Fruit fly (Drosophila melanogaster) whole organism, embryonic: Measurements from ENCODE around the gene CG2059.

Source experiments
- Atf3 ChIP-seq: fragments of 200-800 bp; sonication (Bioruptor generic); optimal IDR thresholded peaks from 3 replicates; lab custom pipeline; 2016; ENCODE audit warnings: missing biosample characterization, missing genetic modification characterization
- Bgb ChIP-seq: fragments of 200-800 bp; sonication (Bioruptor generic); IDR thresholded peaks from 2 replicates; pipeline ENCODE4 v1.3.6; 2022; ENCODE audit warnings: missing biosample characterization, missing genetic modification characterization; ENCODE audit not compliant: partially characterized antibody
- CG10462 ChIP-seq: fragments of 200-800 bp; sonication (Bioruptor generic); optimal IDR thresholded peaks from 2 replicates; lab custom pipeline; 2016; ENCODE audit warnings: missing biosample characterization, missing genetic modification characterization
- CG11398 ChIP-seq: fragments of 200-800 bp; sonication (Bioruptor generic); optimal IDR thresholded peaks from 2 replicates; lab custom pipeline; 2016; ENCODE audit warnings: missing biosample characterization, missing genetic modification characterization
- CG12299 ChIP-seq: fragments of 200-800 bp; sonication (Bioruptor generic); optimal IDR thresholded peaks from 2 replicates; lab custom pipeline; 2018; ENCODE audit warnings: missing biosample characterization, mild to moderate bottlenecking, missing genetic modification characterization
- CG12744 ChIP-seq: fragments of 200-800 bp; sonication (Bioruptor generic); optimal IDR thresholded peaks from 2 replicates; lab custom pipeline; 2016; ENCODE audit warnings: missing biosample characterization, missing genetic modification characterization
- CG12769 ChIP-seq: fragments of 200-800 bp; sonication (Bioruptor generic); optimal IDR thresholded peaks from 2 replicates; lab custom pipeline; 2019; ENCODE audit warnings: missing biosample characterization, mild to moderate bottlenecking, missing genetic modification characterization, moderate library complexity
- CG15269 ChIP-seq: fragments of 200-800 bp; sonication (Bioruptor generic); optimal IDR thresholded peaks from 2 replicates; lab custom pipeline; 2018; ENCODE audit warnings: missing biosample characterization, mild to moderate bottlenecking, missing genetic modification characterization, moderate library complexity
- CG17186 ChIP-seq: fragments of 200-800 bp; sonication (Bioruptor generic); optimal IDR thresholded peaks from 3 replicates; lab custom pipeline; 2017; ENCODE audit warnings: missing biosample characterization, missing genetic modification reagents, missing genetic modification characterization
- CG18599 ChIP-seq: fragments of 200-800 bp; sonication (Bioruptor generic); optimal IDR thresholded peaks from 3 replicates; lab custom pipeline; 2017; ENCODE audit warnings: missing biosample characterization, missing genetic modification characterization, mild to moderate bottlenecking, moderate library complexity, missing genetic modification reagents
- CG2120 ChIP-seq: fragments of 200-800 bp; sonication (Bioruptor generic); optimal IDR thresholded peaks from 3 replicates; lab custom pipeline; 2016; ENCODE audit warnings: missing biosample characterization, missing genetic modification characterization
- CG32767 ChIP-seq: fragments of 200-800 bp; sonication (Bioruptor generic); IDR thresholded peaks from 2 replicates; pipeline ENCODE4 v1.3.6; 2022; ENCODE audit warnings: missing biosample characterization, missing genetic modification characterization
- CG32772 ChIP-seq: fragments of 200-800 bp; sonication (Bioruptor generic); IDR thresholded peaks from 2 replicates; pipeline ENCODE4 v1.3.6; 2022; ENCODE audit warnings: missing biosample characterization, missing genetic modification characterization
- CG3407 ChIP-seq: fragments of 200-800 bp; sonication (Bioruptor generic); optimal IDR thresholded peaks from 2 replicates; lab custom pipeline; 2018; ENCODE audit warnings: missing biosample characterization, mild to moderate bottlenecking, missing genetic modification characterization
- CG4328 ChIP-seq: fragments of 200-800 bp; sonication (Bioruptor generic); optimal IDR thresholded peaks from 3 replicates; lab custom pipeline; 2017; ENCODE audit warnings: missing biosample characterization, missing genetic modification reagents, missing genetic modification characterization
- CG4404 ChIP-seq: fragments of 200-800 bp; sonication (Bioruptor generic); IDR thresholded peaks from 2 replicates; pipeline ENCODE4 v1.3.6; 2022; ENCODE audit warnings: missing biosample characterization, missing genetic modification characterization
- CG4617 ChIP-seq: fragments of 200-800 bp; sonication (Bioruptor generic); optimal IDR thresholded peaks from 3 replicates; lab custom pipeline; 2016; ENCODE audit warnings: missing biosample characterization, missing genetic modification characterization, borderline replicate concordance
- CG5245 ChIP-seq: fragments of 200-800 bp; sonication (Bioruptor generic); optimal IDR thresholded peaks from 3 replicates; lab custom pipeline; 2016; ENCODE audit warnings: missing biosample characterization, missing genetic modification characterization
- CG6175 ChIP-seq: fragments of 200-800 bp; sonication (Bioruptor generic); IDR thresholded peaks from 3 replicates; pipeline ENCODE4 v1.3.6; 2022; ENCODE audit warnings: missing biosample characterization, missing genetic modification characterization
- CG6654 ChIP-seq: fragments of 200-800 bp; sonication (Bioruptor generic); optimal IDR thresholded peaks from 2 replicates; lab custom pipeline; 2017; ENCODE audit warnings: missing biosample characterization, mild to moderate bottlenecking, missing genetic modification characterization
- CG6689 ChIP-seq: fragments of 200-800 bp; sonication (Bioruptor generic); IDR thresholded peaks from 2 replicates; pipeline ENCODE4 v1.3.6; 2022; ENCODE audit warnings: missing biosample characterization, missing genetic modification characterization
- CG7987 ChIP-seq: fragments of 200-800 bp; sonication (Bioruptor generic); optimal IDR thresholded peaks from 2 replicates; lab custom pipeline; 2018; ENCODE audit warnings: missing biosample characterization, mild to moderate bottlenecking, missing genetic modification characterization, moderate library complexity
- CG8281 ChIP-seq: fragments of 200-800 bp; sonication (Bioruptor generic); optimal IDR thresholded peaks from 2 replicates; lab custom pipeline; 2018; ENCODE audit warnings: missing biosample characterization, mild to moderate bottlenecking, missing genetic modification characterization, moderate library complexity
- CG8478 ChIP-seq: fragments of >200 bp; optimal IDR thresholded peaks from 2 replicates; lab custom pipeline; 2018
- CoRest ChIP-seq: fragments of 200-800 bp; sonication (Bioruptor generic); optimal IDR thresholded peaks from 3 replicates; lab custom pipeline; 2018; ENCODE audit warnings: missing biosample characterization, mild to moderate bottlenecking, missing genetic modification characterization, moderate library complexity
- Dip2 ChIP-seq: fragments of 200-800 bp; sonication (Bioruptor generic); IDR thresholded peaks from 2 replicates; pipeline ENCODE4 v1.3.6; 2022; ENCODE audit warnings: missing biosample characterization, missing genetic modification characterization
- H15 ChIP-seq: fragments of 200-800 bp; sonication (Bioruptor generic); IDR thresholded peaks from 3 replicates; pipeline ENCODE4 v1.3.6; 2022; ENCODE audit warnings: missing biosample characterization, missing genetic modification characterization
- HLH54F ChIP-seq: fragments of 200-800 bp; sonication (Bioruptor generic); optimal IDR thresholded peaks from 3 replicates; lab custom pipeline; 2016; ENCODE audit warnings: missing biosample characterization, missing genetic modification characterization
- MTF-1 ChIP-seq: fragments of 200-800 bp; sonication (Bioruptor generic); optimal IDR thresholded peaks from 2 replicates; lab custom pipeline; 2018; ENCODE audit warnings: missing biosample characterization, mild to moderate bottlenecking, missing genetic modification characterization, borderline replicate concordance
- NFAT ChIP-seq: fragments of 200-800 bp; sonication (Bioruptor generic); IDR thresholded peaks from 2 replicates; pipeline ENCODE4 v1.3.6; 2022; ENCODE audit warnings: missing biosample characterization, missing genetic modification characterization
- Neu2 ChIP-seq: fragments of 200-800 bp; sonication (Bioruptor generic); optimal IDR thresholded peaks from 3 replicates; lab custom pipeline; 2016; ENCODE audit warnings: missing biosample characterization, missing genetic modification characterization, borderline replicate concordance
- Rfx ChIP-seq: fragments of 200-800 bp; sonication (Bioruptor generic); IDR thresholded peaks from 2 replicates; pipeline ENCODE4 v1.3.6; 2022; ENCODE audit warnings: missing biosample characterization, missing genetic modification characterization
- ab ChIP-seq: fragments of 200-800 bp; sonication (Bioruptor generic); optimal IDR thresholded peaks from 2 replicates; lab custom pipeline; 2016; ENCODE audit warnings: missing biosample characterization, missing genetic modification characterization
- bbx ChIP-seq: fragments of 200-800 bp; sonication (Bioruptor generic); IDR thresholded peaks from 2 replicates; pipeline ENCODE4 v1.3.6; 2022; ENCODE audit warnings: missing biosample characterization, missing genetic modification characterization; ENCODE audit not compliant: partially characterized antibody
- chinmo ChIP-seq: fragments of 200-800 bp; sonication (Bioruptor generic); IDR thresholded peaks from 4 replicates; pipeline ENCODE4 v1.3.6; 2022; ENCODE audit warnings: missing biosample characterization, missing genetic modification characterization; ENCODE audit not compliant: partially characterized antibody
- chm ChIP-seq: fragments of 200-800 bp; sonication (Bioruptor generic); IDR thresholded peaks from 2 replicates; pipeline ENCODE4 v1.3.6; 2022; ENCODE audit warnings: missing biosample characterization, missing genetic modification characterization
- corto ChIP-seq: fragments of 200-800 bp; sonication (Bioruptor generic); optimal IDR thresholded peaks from 2 replicates; lab custom pipeline; 2016; ENCODE audit warnings: missing biosample characterization, mild to moderate bottlenecking, missing genetic modification characterization, moderate library complexity
- croc ChIP-seq: fragments of 200-800 bp; sonication (Bioruptor generic); conservative IDR thresholded peaks from 3 replicates; pipeline ENCODE4 v1.3.6; 2022; ENCODE audit warnings: missing biosample characterization, missing genetic modification characterization
- crol ChIP-seq: fragments of 200-800 bp; sonication (Bioruptor generic); IDR thresholded peaks from 2 replicates; pipeline ENCODE4 v1.3.6; 2022; ENCODE audit warnings: missing biosample characterization, missing genetic modification characterization
- crp ChIP-seq, 2 experiments: fragments of 200-800 bp; sonication (Bioruptor generic); optimal IDR thresholded peaks; 2 replicates in 1 of 2; 3 replicates in 1 of 2; lab custom pipeline; 2017; ENCODE audit warnings: missing biosample characterization in 2 of 2, missing genetic modification characterization in 2 of 2, mild to moderate bottlenecking in 1 of 2, moderate library complexity in 1 of 2
- fd102C ChIP-seq: fragments of 200-800 bp; sonication (Bioruptor generic); optimal IDR thresholded peaks from 2 replicates; lab custom pipeline; 2018; ENCODE audit warnings: missing biosample characterization, mild to moderate bottlenecking, missing genetic modification characterization, moderate library complexity
- fru ChIP-seq: fragments of >200 bp; optimal IDR thresholded peaks from 2 replicates; lab custom pipeline; 2017
- ind ChIP-seq: fragments of 200-800 bp; sonication (Bioruptor generic); optimal IDR thresholded peaks from 3 replicates; lab custom pipeline; 2016; ENCODE audit warnings: missing biosample characterization, missing genetic modification characterization
- jigr1 ChIP-seq: fragments of 200-800 bp; sonication (Bioruptor generic); IDR thresholded peaks from 3 replicates; pipeline ENCODE4 v1.3.6; 2022; ENCODE audit warnings: missing biosample characterization, missing genetic modification characterization
- luna ChIP-seq: fragments of 200-800 bp; sonication (Bioruptor generic); optimal IDR thresholded peaks from 2 replicates; lab custom pipeline; 2016; ENCODE audit warnings: missing biosample characterization, missing genetic modification characterization
- nom ChIP-seq: fragments of 200-800 bp; sonication (Bioruptor generic); optimal IDR thresholded peaks from 2 replicates; lab custom pipeline; 2017; ENCODE audit warnings: missing biosample characterization, missing genetic modification characterization, mild to moderate bottlenecking, moderate library complexity, missing genetic modification reagents
- pho ChIP-seq: fragments of 200-800 bp; sonication (Bioruptor generic); optimal IDR thresholded peaks from 2 replicates; lab custom pipeline; 2016; ENCODE audit warnings: missing biosample characterization, missing genetic modification characterization
- pros ChIP-seq: fragments of 200-800 bp; sonication (Bioruptor generic); optimal IDR thresholded peaks from 3 replicates; lab custom pipeline; 2019; ENCODE audit warnings: missing biosample characterization, mild to moderate bottlenecking, missing genetic modification characterization, moderate library complexity
- rib ChIP-seq: fragments of 200-800 bp; sonication (Bioruptor generic); IDR thresholded peaks from 2 replicates; pipeline ENCODE4 v1.3.6; 2022; ENCODE audit warnings: missing biosample characterization, missing genetic modification characterization
- zen2 ChIP-seq: fragments of 200-800 bp; sonication (Bioruptor generic); IDR thresholded peaks from 3 replicates; pipeline ENCODE4 v1.3.6; 2022; ENCODE audit warnings: missing biosample characterization, missing genetic modification characterization; ENCODE audit not compliant: partially characterized antibody

Gene CG2059

DNA sequence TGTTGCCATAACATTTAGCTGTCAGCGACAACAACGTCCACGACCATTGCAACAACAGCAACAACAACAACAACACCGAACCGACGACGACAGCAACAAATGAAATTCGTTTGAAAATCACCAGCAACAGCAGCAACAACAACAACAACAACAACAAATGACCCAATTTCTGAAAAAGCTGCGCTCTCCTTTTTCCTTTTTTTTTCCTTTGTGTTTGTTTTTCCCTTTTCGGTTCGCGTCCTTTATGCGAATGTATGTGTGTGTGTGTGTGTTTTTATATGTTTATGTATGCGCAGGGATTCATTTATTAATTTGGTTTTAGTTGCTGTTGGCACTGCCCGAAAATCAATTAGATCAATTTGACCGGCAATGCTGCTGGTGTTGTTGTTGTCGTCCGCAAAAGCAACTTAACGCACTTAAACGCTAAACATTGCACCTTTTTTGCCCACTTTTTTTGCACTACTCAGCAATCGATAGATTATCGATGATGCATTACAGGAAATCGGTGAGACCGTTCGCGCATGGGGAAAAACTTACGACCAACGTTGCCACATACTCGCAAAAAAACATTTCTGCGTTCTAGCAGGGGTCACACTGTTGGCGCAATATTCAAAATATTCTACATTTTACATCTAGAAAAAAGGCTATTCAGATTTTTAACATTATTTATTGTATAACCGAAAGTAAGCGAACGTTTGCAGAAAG lies 4.8 kb downstream of the CG2059 start, which contains the start of gene unc-119 (continued):
- no peak for TF ChIP-seq Dip2 (GFP tag; lab: Robert Waterston, UW)
- TF ChIP-seq CG6689 (GFP tag; lab: Robert Waterston, UW) = no peak
- TF ChIP-seq CG12769 = peak; percentile 25
- TF ChIP-seq HLH54F (GFP tag; lab: Kevin White, UChicago) = no peak
- TF ChIP-seq chinmo = 0 out of 4 replicates have a peak, but pooled peaks have one; percentile 61
- peak; percentile 10 for TF ChIP-seq pho
- TF ChIP-seq CG12744 (GFP tag; lab: Kevin White, UChicago) = no peak
- no peak for TF ChIP-seq fd102C (GFP tag; lab: Kevin White, UChicago)
- TF ChIP-seq pros (GFP tag; lab: Kevin White, UChicago) = no peak
- peak; percentile 52 for TF ChIP-seq CoRest (tag; lab: Kevin White, UChicago)
- peak; percentile 92 for TF ChIP-seq nom (GFP tag; lab: Kevin White, UChicago)
- TF ChIP-seq chm (GFP tag; lab: Robert Waterston, UW) = no peak
- TF ChIP-seq CG3407 (GFP tag; lab: Kevin White, UChicago) = no peak
- peak; percentile 77 for TF ChIP-seq bbx (GFP tag; lab: Robert Waterston, UW)
- TF ChIP-seq CG4617 (GFP tag; lab: Kevin White, UChicago) = peak; percentile 77
- no peak for TF ChIP-seq croc
- no peak for TF ChIP-seq NFAT (GFP tag; lab: Robert Waterston, UW)
- TF ChIP-seq Atf3 (GFP tag; lab: Kevin White, UChicago) = no peak
- no peak for TF ChIP-seq fru (lab: Kevin White, UChicago)
- no peak for TF ChIP-seq CG4328 (GFP tag; lab: Kevin White, UChicago)
- TF ChIP-seq CG17186 (GFP tag; lab: Kevin White, UChicago) = peak; percentile 82
- no peak for TF ChIP-seq CG6175 (GFP tag; lab: Robert Waterston, UW)
- no peak for TF ChIP-seq ind
- no peak for TF ChIP-seq crp (GFP tag; optimal IDR thresholded peaks at IDR 0.05; lab: Kevin White, UChicago)
- TF ChIP-seq H15 (GFP tag; lab: Robert Waterston, UW) = no peak
- TF ChIP-seq CG11398 (GFP tag; lab: Kevin White, UChicago) = no peak
- TF ChIP-seq rib = peak; percentile 80
- TF ChIP-seq Rfx (GFP tag; lab: Robert Waterston, UW) = no peak
- TF ChIP-seq luna (GFP tag; lab: Kevin White, UChicago) = no peak
- no peak for TF ChIP-seq CG32767 (GFP tag; lab: Robert Waterston, UW)
- TF ChIP-seq Neu2 (GFP tag; lab: Kevin White, UChicago) = no peak
- no peak for TF ChIP-seq corto (GFP tag; lab: Kevin White, UChicago)
- no peak for TF ChIP-seq ab (GFP tag; lab: Kevin White, UChicago)
- no peak for TF ChIP-seq jigr1
- peak; percentile 39 for TF ChIP-seq CG12299 (tag; lab: Kevin White, UChicago)
- no peak for TF ChIP-seq CG5245 (GFP tag; lab: Kevin White, UChicago)
- no peak for TF ChIP-seq crol (GFP tag; lab: Robert Waterston, UW)
- TF ChIP-seq Bgb = peak; percentile 83
- no peak for TF ChIP-seq CG7987 (GFP tag; lab: Kevin White, UChicago)
- TF ChIP-seq CG10462 (GFP tag; lab: Kevin White, UChicago) = no peak
- no peak for TF ChIP-seq CG4404 (GFP tag; lab: Robert Waterston, UW)
- TF ChIP-seq zen2 (GFP tag; lab: Robert Waterston, UW) = no peak; the same call in 2 of the 3 replicates
- TF ChIP-seq CG6654 = no peak
- TF ChIP-seq CG15269 (tag; lab: Kevin White, UChicago) = no peak
- no peak for TF ChIP-seq CG2120 (GFP tag; lab: Kevin White, UChicago)
- no peak for TF ChIP-seq CG32772
- TF ChIP-seq MTF-1 = no peak
- no peak for TF ChIP-seq CG8281
- no peak for TF ChIP-seq CG8478
- no peak for TF ChIP-seq CG18599 (GFP tag; lab: Kevin White, UChicago)
